Fruit fly (Drosophila melanogaster) whole organism, embryonic: ENCODE data around the gene scramb2.

ENCODE experiments used
- Ada2b ChIP-seq: fragments of 200-800 bp; sonication (Bioruptor generic); IDR thresholded peaks from 2 replicates; pipeline ENCODE4 v1.3.6; 2022; ENCODE audit warnings: missing biosample characterization, missing genetic modification characterization
- CG10565 ChIP-seq: fragments of 200-800 bp; sonication (Bioruptor generic); optimal IDR thresholded peaks from 3 replicates; lab custom pipeline; 2016; ENCODE audit warnings: missing biosample characterization, mild to moderate bottlenecking, missing genetic modification characterization
- CG10654 ChIP-seq: fragments of 200-800 bp; sonication (Bioruptor generic); optimal IDR thresholded peaks from 2 replicates; lab custom pipeline; 2016; ENCODE audit warnings: missing biosample characterization, missing genetic modification characterization
- CG10959 ChIP-seq: fragments of 200-800 bp; sonication (Bioruptor generic); IDR thresholded peaks from 2 replicates; pipeline ENCODE4 v1.3.6; 2022; ENCODE audit warnings: missing biosample characterization, missing genetic modification characterization
- CG11085 ChIP-seq: fragments of 200-800 bp; sonication (Bioruptor generic); IDR thresholded peaks from 2 replicates; pipeline ENCODE4 v1.3.6; 2022; ENCODE audit warnings: missing biosample characterization, missing genetic modification characterization
- CG12071 ChIP-seq: fragments of 200-800 bp; sonication (Bioruptor generic); optimal IDR thresholded peaks from 3 replicates; lab custom pipeline; 2018; ENCODE audit warnings: missing biosample characterization, mild to moderate bottlenecking, missing genetic modification characterization
- CG14667 ChIP-seq: fragments of 200-800 bp; sonication (Bioruptor generic); IDR thresholded peaks from 2 replicates; pipeline ENCODE4 v1.3.6; 2022; ENCODE audit warnings: missing biosample characterization, missing genetic modification characterization
- CG15073 ChIP-seq: fragments of 200-800 bp; sonication (Bioruptor generic); optimal IDR thresholded peaks from 2 replicates; lab custom pipeline; 2016; ENCODE audit warnings: missing biosample characterization, missing genetic modification characterization
- CG18262 ChIP-seq: fragments of 200-800 bp; optimal IDR thresholded peaks from 3 replicates; lab custom pipeline; 2019; ENCODE audit warnings: missing biosample characterization, mild to moderate bottlenecking, missing genetic modification characterization, moderate library complexity
- CG2712 ChIP-seq: fragments of 200-800 bp; optimal IDR thresholded peaks from 3 replicates; lab custom pipeline; 2019; ENCODE audit warnings: missing biosample characterization, mild to moderate bottlenecking, missing genetic modification characterization, moderate library complexity
- CG30020 ChIP-seq: fragments of 200-800 bp; optimal IDR thresholded peaks from 2 replicates; lab custom pipeline; 2019; ENCODE audit warnings: missing biosample characterization, mild to moderate bottlenecking, missing genetic modification characterization, moderate library complexity
- CG30403 ChIP-seq: fragments of 200-800 bp; sonication (Bioruptor generic); optimal IDR thresholded peaks from 3 replicates; lab custom pipeline; 2016; ENCODE audit warnings: missing biosample characterization, missing genetic modification characterization
- CG31224 ChIP-seq: fragments of 200-800 bp; sonication (Bioruptor generic); IDR thresholded peaks from 2 replicates; pipeline ENCODE4 v1.3.6; 2022; ENCODE audit warnings: missing biosample characterization, missing genetic modification characterization
- CG3163 ChIP-seq: fragments of 200-800 bp; sonication (Bioruptor generic); optimal IDR thresholded peaks from 3 replicates; lab custom pipeline; 2016; ENCODE audit warnings: missing biosample characterization, missing genetic modification characterization
- CG34376 ChIP-seq: fragments of 200-800 bp; sonication (Bioruptor generic); optimal IDR thresholded peaks from 2 replicates; lab custom pipeline; 2018; ENCODE audit warnings: missing biosample characterization, mild to moderate bottlenecking, missing genetic modification characterization
- CG3847 ChIP-seq: fragments of 200-800 bp; sonication (Bioruptor generic); IDR thresholded peaks from 2 replicates; pipeline ENCODE4 v1.3.6; 2022; ENCODE audit warnings: missing biosample characterization, missing genetic modification characterization
- CG4424 ChIP-seq: fragments of 200-800 bp; sonication (Bioruptor generic); optimal IDR thresholded peaks from 3 replicates; lab custom pipeline; 2016; ENCODE audit warnings: missing biosample characterization, missing genetic modification characterization
- CG8765 ChIP-seq: fragments of 200-800 bp; sonication (Bioruptor generic); IDR thresholded peaks from 2 replicates; pipeline ENCODE4 v1.3.6; 2022; ENCODE audit warnings: missing biosample characterization, missing genetic modification characterization
- CG9797 ChIP-seq: fragments of 200-800 bp; sonication (Bioruptor generic); optimal IDR thresholded peaks from 3 replicates; lab custom pipeline; 2018; ENCODE audit warnings: missing biosample characterization, mild to moderate bottlenecking, missing genetic modification characterization
- D ChIP-seq, 2 experiments: fragments of 200-800 bp in 1 of 2; fragments of >200 bp in 1 of 2; sonication (Bioruptor generic) in 1 of 2; optimal IDR thresholded peaks; 2 replicates in 1 of 2; 3 replicates in 1 of 2; lab custom pipeline; 2017; ENCODE audit warnings: mild to moderate bottlenecking in 1 of 2, missing biosample characterization in 1 of 2, missing genetic modification characterization in 1 of 2, missing genetic modification reagents in 1 of 2
- Gug ChIP-seq: fragments of 200-800 bp; sonication (Bioruptor generic); IDR thresholded peaks from 4 replicates; pipeline ENCODE4 v1.3.6; 2022; ENCODE audit warnings: missing biosample characterization, missing genetic modification characterization
- H15 ChIP-seq: fragments of 200-800 bp; sonication (Bioruptor generic); IDR thresholded peaks from 3 replicates; pipeline ENCODE4 v1.3.6; 2022; ENCODE audit warnings: missing biosample characterization, missing genetic modification characterization
- HHEX ChIP-seq: fragments of 200-800 bp; sonication (Bioruptor generic); optimal IDR thresholded peaks from 3 replicates; lab custom pipeline; 2017; ENCODE audit warnings: missing biosample characterization, mild to moderate bottlenecking, missing genetic modification characterization, missing genetic modification reagents
- HLH4C ChIP-seq: fragments of 200-800 bp; sonication (Bioruptor generic); IDR thresholded peaks from 3 replicates; pipeline ENCODE4 v1.3.6; 2022; ENCODE audit warnings: missing biosample characterization, missing genetic modification characterization; ENCODE audit not compliant: partially characterized antibody
- HmgZ ChIP-seq: fragments of 200-800 bp; sonication (Bioruptor generic); optimal IDR thresholded peaks from 2 replicates; lab custom pipeline; 2018; ENCODE audit warnings: missing biosample characterization, mild to moderate bottlenecking, missing genetic modification characterization
- Hmr ChIP-seq: fragments of 200-800 bp; sonication (Bioruptor generic); optimal IDR thresholded peaks from 3 replicates; lab custom pipeline; 2017; ENCODE audit warnings: mild to moderate bottlenecking, missing biosample characterization, missing genetic modification reagents, missing genetic modification characterization
- Jarid2 ChIP-seq: fragments of 200-800 bp; sonication (Bioruptor generic); optimal IDR thresholded peaks from 3 replicates; lab custom pipeline; 2017; ENCODE audit warnings: mild to moderate bottlenecking, missing biosample characterization, missing genetic modification reagents, missing genetic modification characterization
- Lpt ChIP-seq: fragments of >200 bp; optimal IDR thresholded peaks from 2 replicates; lab custom pipeline; 2018; ENCODE audit warnings: missing biosample characterization, missing genetic modification characterization
- Mad ChIP-seq: fragments of 200-800 bp; sonication (Bioruptor generic); optimal IDR thresholded peaks from 2 replicates; lab custom pipeline; 2016; ENCODE audit warnings: missing biosample characterization, missing genetic modification characterization
- Med ChIP-seq: fragments of 200-800 bp; sonication (Bioruptor generic); peaks from one replicate; lab custom pipeline; 2016; ENCODE audit warnings: missing biosample characterization, missing genetic modification characterization, mild to moderate bottlenecking, inconsistent platforms, moderate library complexity
- Sry-β ChIP-seq: fragments of 200-800 bp; sonication (Bioruptor generic); optimal IDR thresholded peaks from 2 replicates; lab custom pipeline; 2018; ENCODE audit warnings: missing biosample characterization, mild to moderate bottlenecking, missing genetic modification characterization, moderate library complexity
- Xbp1 ChIP-seq: fragments of 200-800 bp; sonication (Bioruptor generic); optimal IDR thresholded peaks from 3 replicates; lab custom pipeline; 2016; ENCODE audit warnings: missing biosample characterization, mild to moderate bottlenecking, missing genetic modification characterization
- br ChIP-seq: fragments of >200 bp; optimal IDR thresholded peaks from 2 replicates; lab custom pipeline; 2017
- cad ChIP-seq: fragments of >200 bp; optimal IDR thresholded peaks from 2 replicates; lab custom pipeline; 2017; ENCODE audit warnings: missing biosample characterization, missing genetic modification characterization
- chinmo ChIP-seq: fragments of 200-800 bp; sonication (Bioruptor generic); IDR thresholded peaks from 4 replicates; pipeline ENCODE4 v1.3.6; 2022; ENCODE audit warnings: missing biosample characterization, missing genetic modification characterization; ENCODE audit not compliant: partially characterized antibody
- chn ChIP-seq: fragments of 200-800 bp; sonication (Bioruptor generic); optimal IDR thresholded peaks from 2 replicates; lab custom pipeline; 2016; ENCODE audit warnings: missing biosample characterization, missing genetic modification characterization
- en ChIP-seq: fragments of 200-800 bp; sonication (Bioruptor generic); optimal IDR thresholded peaks from 2 replicates; lab custom pipeline; 2016; ENCODE audit warnings: missing biosample characterization, missing genetic modification characterization
- gsb ChIP-seq: fragments of 200-800 bp; sonication (Bioruptor generic); IDR thresholded peaks from 2 replicates; pipeline ENCODE4 v1.3.6; 2022; ENCODE audit warnings: missing biosample characterization, missing genetic modification characterization
- insv ChIP-seq, 2 experiments: fragments of 200-800 bp; sonication (Bioruptor generic); optimal IDR thresholded peaks; 3 replicates each; lab custom pipeline; 2016 to 2018; ENCODE audit warnings: missing biosample characterization in 2 of 2, missing genetic modification characterization in 2 of 2
- klu ChIP-seq: fragments of 200-800 bp; sonication (Bioruptor generic); IDR thresholded peaks from 2 replicates; pipeline ENCODE4 v1.3.6; 2022; ENCODE audit warnings: missing biosample characterization, missing genetic modification characterization
- nmo ChIP-seq: fragments of 200-800 bp; sonication (Bioruptor generic); optimal IDR thresholded peaks from 2 replicates; lab custom pipeline; 2018; ENCODE audit warnings: missing biosample characterization, mild to moderate bottlenecking, missing genetic modification characterization, moderate library complexity
- onecut ChIP-seq: fragments of 200-800 bp; sonication (Bioruptor generic); IDR thresholded peaks from 2 replicates; pipeline ENCODE4 v1.3.6; 2022; ENCODE audit warnings: missing biosample characterization, missing genetic modification characterization
- prd ChIP-seq, 3 experiments: fragments of >200 bp in 2 of 3; fragments of 200-800 bp in 1 of 3; sonication (Bioruptor generic) in 1 of 3; optimal IDR thresholded peaks in 2 of 3; IDR thresholded peaks in 1 of 3; 2 replicates in 2 of 3; 3 replicates in 1 of 3; pipeline versions ENCODE4 v1.3.6 to Lab custom; 2017 to 2022; ENCODE audit warnings: missing biosample characterization in 1 of 3, missing genetic modification characterization in 1 of 3
- slp2 ChIP-seq: fragments of 200-800 bp; sonication (Bioruptor generic); optimal IDR thresholded peaks from 2 replicates; lab custom pipeline; 2016; ENCODE audit warnings: missing biosample characterization, missing genetic modification characterization
- so ChIP-seq: fragments of 200-800 bp; sonication (Bioruptor generic); IDR thresholded peaks from 3 replicates; pipeline ENCODE4 v1.3.6; 2022; ENCODE audit warnings: missing biosample characterization, missing genetic modification characterization
- tap ChIP-seq: fragments of 200-800 bp; optimal IDR thresholded peaks from 3 replicates; lab custom pipeline; 2019; ENCODE audit warnings: missing biosample characterization, mild to moderate bottlenecking, missing genetic modification characterization, moderate library complexity
- tio ChIP-seq: fragments of 200-800 bp; sonication (Bioruptor generic); optimal IDR thresholded peaks from 2 replicates; lab custom pipeline; 2017; ENCODE audit warnings: missing biosample characterization, missing genetic modification characterization, inconsistent platforms
- toy ChIP-seq: fragments of 200-800 bp; sonication (Bioruptor generic); IDR thresholded peaks from 2 replicates; pipeline ENCODE4 v1.3.6; 2022; ENCODE audit warnings: missing biosample characterization, missing genetic modification characterization
- zen ChIP-seq: fragments of 200-800 bp; sonication (Bioruptor generic); optimal IDR thresholded peaks from 3 replicates; lab custom pipeline; 2018; ENCODE audit warnings: missing biosample characterization, mild to moderate bottlenecking, missing genetic modification characterization, moderate library complexity
- zen2 ChIP-seq: fragments of 200-800 bp; sonication (Bioruptor generic); IDR thresholded peaks from 3 replicates; pipeline ENCODE4 v1.3.6; 2022; ENCODE audit warnings: missing biosample characterization, missing genetic modification characterization; ENCODE audit not compliant: partially characterized antibody

Gene scramb2

DNA sequence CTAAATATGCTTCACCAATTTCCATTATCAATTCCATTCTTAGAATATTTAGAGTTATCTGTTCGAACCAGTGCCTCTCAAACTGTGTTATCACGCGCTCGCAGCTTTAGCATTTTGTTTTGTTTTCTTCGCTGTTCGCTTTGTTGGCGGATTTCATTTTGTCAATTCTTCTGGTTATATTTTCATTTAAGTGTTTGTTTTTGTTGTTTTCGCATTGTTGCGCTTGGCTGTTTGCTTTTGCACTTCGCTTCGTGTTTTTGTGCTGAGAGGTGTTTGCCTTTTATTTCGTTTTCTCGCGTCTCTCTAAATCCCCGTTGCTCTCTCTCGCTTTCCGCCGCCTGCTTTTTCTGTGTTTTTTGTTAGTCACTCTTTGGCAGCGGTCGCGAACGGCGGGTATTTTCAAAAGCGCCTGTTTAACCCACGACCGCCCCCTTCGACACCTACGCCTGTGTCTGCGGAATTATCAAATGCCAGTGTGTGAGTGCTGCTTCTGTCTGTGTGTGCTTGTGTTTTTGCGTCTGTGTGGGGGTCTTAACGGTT, 31.0 kb upstream of the scramb2 start (continued):
- TF ChIP-seq Lpt (GFP tag; lab: Kevin White, UChicago) (no peak), CG4424 (GFP tag; lab: Kevin White, UChicago) (no peak), CG10565 (GFP tag; lab: Kevin White, UChicago) (no peak), CG18262 (tag; lab: Kevin White, UChicago) (no peak), zen2 (GFP tag; lab: Robert Waterston, UW) (no peak), CG2712 (tag; lab: Kevin White, UChicago) (peak; percentile 17), CG9797 (GFP tag; lab: Kevin White, UChicago) (no peak), Hmr (GFP tag; lab: Kevin White, UChicago) (peak; percentile 63), HLH4C (GFP tag; lab: Robert Waterston, UW) (0 out of 3 replicates have a peak, but pooled peaks have one; percentile 21), zen (tag; lab: Kevin White, UChicago) (no peak), Med (GFP tag; lab: Kevin White, UChicago) (peak; percentile 96), CG15073 (GFP tag; lab: Kevin White, UChicago) (no peak), CG34376 (GFP tag; lab: Kevin White, UChicago) (peak; percentile 80), CG10959 (GFP tag; lab: Robert Waterston, UW) (no peak), HmgZ (peak; percentile 78), Sry-β (GFP tag; lab: Kevin White, UChicago) (no peak), CG31224 (GFP tag; lab: Robert Waterston, UW) (peak; percentile 37; the same call in 1 of the 2 replicates), CG10654 (GFP tag; lab: Kevin White, UChicago) (peak; percentile 5), Xbp1 (GFP tag; lab: Kevin White, UChicago) (peak; percentile 4), prd (optimal IDR thresholded peaks at IDR 0.05; lab: Kevin White, UChicago) (no peak), prd (GFP tag; IDR thresholded peaks at IDR 0.05; lab: Robert Waterston, UW) (no peak), cad (GFP tag; lab: Kevin White, UChicago) (peak; percentile 14), Gug (GFP tag; lab: Robert Waterston, UW) (peak; percentile 27; the same call in 2 of the 4 replicates), CG3847 (GFP tag; lab: Robert Waterston, UW) (peak; percentile 28; the same call in 1 of the 2 replicates), so (peak; percentile 64; the same call in 2 of the 3 replicates), br (no peak), slp2 (peak; percentile 31), HHEX (GFP tag; lab: Kevin White, UChicago) (peak; percentile 25), Jarid2 (peak; percentile 81), D (optimal IDR thresholded peaks at IDR 0.05; lab: Kevin White, UChicago) (no peak), D (GFP tag; optimal IDR thresholded peaks at IDR 0.05; lab: Kevin White, UChicago) (no peak), onecut (GFP tag; lab: Robert Waterston, UW) (peak; percentile 17; the same call in 1 of the 2 replicates), CG12071 (GFP tag; lab: Kevin White, UChicago) (peak; percentile 26), en (GFP tag; lab: Kevin White, UChicago) (no peak), CG8765 (GFP tag; lab: Robert Waterston, UW) (no peak), tap (tag; lab: Kevin White, UChicago) (no peak), CG14667 (GFP tag; lab: Robert Waterston, UW) (no peak), nmo (GFP tag; lab: Kevin White, UChicago) (no peak), CG3163 (GFP tag; lab: Kevin White, UChicago) (peak; percentile 46), insv (GFP tag; optimal IDR thresholded peaks at IDR 0.05; lab: Kevin White, UChicago) (no peak), H15 (GFP tag; lab: Robert Waterston, UW) (0 out of 3 replicates have a peak, but pooled peaks have one; percentile 35), toy (GFP tag; lab: Robert Waterston, UW) (no peak), gsb (GFP tag; lab: Robert Waterston, UW) (no peak), CG30020 (tag; lab: Kevin White, UChicago) (no peak), klu (peak; percentile 40; the same call in 1 of the 2 replicates), CG30403 (no peak), chinmo (GFP tag; lab: Robert Waterston, UW) (peak; percentile 98), Mad (GFP tag; lab: Kevin White, UChicago) (no peak), chn (GFP tag; lab: Kevin White, UChicago) (peak; percentile 35), CG11085 (GFP tag; lab: Robert Waterston, UW) (no peak), Ada2b (GFP tag; lab: Robert Waterston, UW) (no peak), tio (GFP tag; lab: Kevin White, UChicago) (no peak)
